Fruit fly (Drosophila melanogaster) whole organism, embryonic: ENCODE data around the gene CNPYb.

ENCODE experiments used
- Ada2b ChIP-seq: fragments of 200-800 bp; sonication (Bioruptor generic); IDR thresholded peaks from 2 replicates; pipeline ENCODE4 v1.3.6; 2022; ENCODE audit warnings: missing biosample characterization, missing genetic modification characterization
- Antp ChIP-seq: fragments of 200-800 bp; sonication (Bioruptor generic); optimal IDR thresholded peaks from 3 replicates; lab custom pipeline; 2016; ENCODE audit warnings: missing biosample characterization, missing genetic modification characterization
- CG1024 ChIP-seq: fragments of 200-800 bp; sonication (Bioruptor generic); IDR thresholded peaks from 2 replicates; pipeline ENCODE4 v1.3.6; 2022; ENCODE audit warnings: missing biosample characterization, missing genetic modification characterization
- CG10267 ChIP-seq: fragments of 200-800 bp; sonication (Bioruptor generic); optimal IDR thresholded peaks from 2 replicates; lab custom pipeline; 2018; ENCODE audit warnings: missing biosample characterization, mild to moderate bottlenecking, missing genetic modification characterization, moderate library complexity
- CG10274 ChIP-seq: fragments of 200-800 bp; sonication (Bioruptor generic); optimal IDR thresholded peaks from 3 replicates; lab custom pipeline; 2017; ENCODE audit warnings: missing biosample characterization, mild to moderate bottlenecking, missing genetic modification characterization
- CG12236 ChIP-seq: fragments of 200-800 bp; sonication (Bioruptor generic); optimal IDR thresholded peaks from 2 replicates; lab custom pipeline; 2016; ENCODE audit warnings: missing biosample characterization, missing genetic modification characterization
- CG12744 ChIP-seq: fragments of 200-800 bp; sonication (Bioruptor generic); optimal IDR thresholded peaks from 2 replicates; lab custom pipeline; 2016; ENCODE audit warnings: missing biosample characterization, missing genetic modification characterization
- CG14014 ChIP-seq: fragments of 200-800 bp; sonication (Bioruptor generic); IDR thresholded peaks from 2 replicates; pipeline ENCODE4 v1.3.6; 2022; ENCODE audit warnings: missing biosample characterization, missing genetic modification characterization
- CG14050 ChIP-seq: fragments of 200-800 bp; sonication (Bioruptor generic); IDR thresholded peaks from 3 replicates; pipeline ENCODE4 v1.3.6; 2022; ENCODE audit warnings: missing biosample characterization, missing genetic modification characterization
- CG15269 ChIP-seq: fragments of 200-800 bp; sonication (Bioruptor generic); optimal IDR thresholded peaks from 2 replicates; lab custom pipeline; 2018; ENCODE audit warnings: missing biosample characterization, mild to moderate bottlenecking, missing genetic modification characterization, moderate library complexity
- CG15696 ChIP-seq: fragments of 200-800 bp; sonication (Bioruptor generic); optimal IDR thresholded peaks from 2 replicates; lab custom pipeline; 2019; ENCODE audit warnings: missing biosample characterization, mild to moderate bottlenecking, missing genetic modification characterization, moderate library complexity
- CG17361 ChIP-seq: fragments of 200-800 bp; sonication (Bioruptor generic); IDR thresholded peaks from 3 replicates; pipeline ENCODE4 v1.3.6; 2022; ENCODE audit warnings: missing biosample characterization, missing genetic modification characterization
- CG1792 ChIP-seq: fragments of 200-800 bp; sonication (Bioruptor generic); optimal IDR thresholded peaks from 2 replicates; lab custom pipeline; 2016; ENCODE audit warnings: missing biosample characterization, missing genetic modification characterization
- CG3281 ChIP-seq: fragments of 200-800 bp; sonication (Bioruptor generic); optimal IDR thresholded peaks from 3 replicates; lab custom pipeline; 2017; ENCODE audit warnings: missing biosample characterization, mild to moderate bottlenecking, missing genetic modification characterization
- CG5953 ChIP-seq: fragments of 200-800 bp; sonication (Bioruptor generic); IDR thresholded peaks from 2 replicates; pipeline ENCODE4 v1.3.6; 2022; ENCODE audit warnings: missing biosample characterization, missing genetic modification characterization
- CG7839 ChIP-seq: fragments of 200-800 bp; sonication (Bioruptor generic); optimal IDR thresholded peaks from 3 replicates; lab custom pipeline; 2018; ENCODE audit warnings: missing biosample characterization, mild to moderate bottlenecking, missing genetic modification characterization, moderate library complexity
- CG8388 ChIP-seq: fragments of 200-800 bp; sonication (Bioruptor generic); optimal IDR thresholded peaks from 2 replicates; lab custom pipeline; 2019; ENCODE audit warnings: missing biosample characterization, mild to moderate bottlenecking, missing genetic modification characterization, moderate library complexity
- Camta ChIP-seq: fragments of 200-800 bp; sonication (Bioruptor generic); optimal IDR thresholded peaks from 2 replicates; lab custom pipeline; 2016; ENCODE audit warnings: missing biosample characterization, missing genetic modification characterization
- CrebB ChIP-seq: fragments of 200-800 bp; sonication (Bioruptor generic); optimal IDR thresholded peaks from 3 replicates; lab custom pipeline; 2018; ENCODE audit warnings: missing biosample characterization, mild to moderate bottlenecking, missing genetic modification characterization
- D19B ChIP-seq: fragments of 200-800 bp; sonication (Bioruptor generic); optimal IDR thresholded peaks from 2 replicates; lab custom pipeline; 2017; ENCODE audit warnings: missing biosample characterization, mild to moderate bottlenecking, missing genetic modification characterization
- Deaf1 ChIP-seq: fragments of 200-800 bp; optimal IDR thresholded peaks from 3 replicates; lab custom pipeline; 2019; ENCODE audit warnings: missing biosample characterization, mild to moderate bottlenecking, missing genetic modification characterization, moderate library complexity
- Fer2 ChIP-seq: fragments of 200-800 bp; sonication (Bioruptor generic); optimal IDR thresholded peaks from 2 replicates; lab custom pipeline; 2018; ENCODE audit warnings: missing biosample characterization, mild to moderate bottlenecking, missing genetic modification characterization, moderate library complexity
- HLH3B ChIP-seq: fragments of 200-800 bp; sonication (Bioruptor generic); IDR thresholded peaks from 2 replicates; pipeline ENCODE4 v1.3.6; 2022; ENCODE audit warnings: missing biosample characterization, missing genetic modification characterization
- Hey ChIP-seq: fragments of 200-800 bp; sonication (Bioruptor generic); optimal IDR thresholded peaks from 3 replicates; lab custom pipeline; 2018; ENCODE audit warnings: missing biosample characterization, mild to moderate bottlenecking, missing genetic modification characterization
- Sox100B ChIP-seq: fragments of 200-800 bp; sonication (Bioruptor generic); optimal IDR thresholded peaks from 3 replicates; lab custom pipeline; 2018; ENCODE audit warnings: missing biosample characterization, mild to moderate bottlenecking, missing genetic modification characterization
- Tbp ChIP-seq: fragments of >200 bp; optimal IDR thresholded peaks from 2 replicates; lab custom pipeline; 2018; ENCODE audit warnings: missing biosample characterization, missing genetic modification characterization
- Vsx1 ChIP-seq: fragments of 200-800 bp; sonication (Bioruptor generic); optimal IDR thresholded peaks from 2 replicates; lab custom pipeline; 2017; ENCODE audit warnings: missing biosample characterization, mild to moderate bottlenecking, missing genetic modification characterization, missing genetic modification reagents
- Xrp1 ChIP-seq: fragments of 200-800 bp; sonication (Bioruptor generic); IDR thresholded peaks from 2 replicates; pipeline ENCODE4 v1.3.6; 2022; ENCODE audit warnings: missing biosample characterization, missing genetic modification characterization
- ab ChIP-seq: fragments of 200-800 bp; sonication (Bioruptor generic); optimal IDR thresholded peaks from 2 replicates; lab custom pipeline; 2016; ENCODE audit warnings: missing biosample characterization, missing genetic modification characterization
- ase ChIP-seq: fragments of 200-800 bp; sonication (Bioruptor generic); IDR thresholded peaks from 3 replicates; pipeline ENCODE4 v1.3.6; 2022; ENCODE audit warnings: missing biosample characterization, missing genetic modification characterization
- ato ChIP-seq: fragments of 200-800 bp; sonication (Bioruptor generic); IDR thresholded peaks from 2 replicates; pipeline ENCODE4 v1.3.6; 2022; ENCODE audit warnings: missing biosample characterization, missing genetic modification characterization; ENCODE audit not compliant: partially characterized antibody
- bsh ChIP-seq, 2 experiments: fragments of 200-800 bp; sonication (Bioruptor generic); optimal IDR thresholded peaks; 2 replicates each; lab custom pipeline; 2017 to 2018; ENCODE audit warnings: mild to moderate bottlenecking in 2 of 2, missing biosample characterization in 2 of 2, missing genetic modification characterization in 2 of 2, moderate library complexity in 1 of 2
- cg ChIP-seq: fragments of 200-800 bp; sonication (Bioruptor generic); optimal IDR thresholded peaks from 3 replicates; lab custom pipeline; 2019; ENCODE audit warnings: missing biosample characterization, mild to moderate bottlenecking, missing genetic modification characterization, moderate library complexity
- dm ChIP-seq: fragments of 200-800 bp; sonication (Bioruptor generic); optimal IDR thresholded peaks from 3 replicates; lab custom pipeline; 2016; ENCODE audit warnings: missing biosample characterization, missing genetic modification characterization
- dysf ChIP-seq: fragments of 200-800 bp; sonication (Bioruptor generic); IDR thresholded peaks from 3 replicates; pipeline ENCODE4 v1.3.6; 2022; ENCODE audit warnings: missing biosample characterization, missing genetic modification characterization
- ems ChIP-seq: fragments of 200-800 bp; sonication (Bioruptor generic); optimal IDR thresholded peaks from 3 replicates; lab custom pipeline; 2016; ENCODE audit warnings: missing biosample characterization, missing genetic modification characterization
- fd3F ChIP-seq: fragments of 200-800 bp; sonication (Bioruptor generic); optimal IDR thresholded peaks from 2 replicates; lab custom pipeline; 2018; ENCODE audit warnings: missing biosample characterization, mild to moderate bottlenecking, missing genetic modification characterization, moderate library complexity
- fru ChIP-seq: fragments of >200 bp; optimal IDR thresholded peaks from 2 replicates; lab custom pipeline; 2017
- gcm2 ChIP-seq: fragments of 200-800 bp; sonication (Bioruptor generic); optimal IDR thresholded peaks from 2 replicates; lab custom pipeline; 2016; ENCODE audit warnings: missing biosample characterization, missing genetic modification characterization
- lab ChIP-seq: fragments of 200-800 bp; sonication (Bioruptor generic); optimal IDR thresholded peaks from 3 replicates; lab custom pipeline; 2017; ENCODE audit warnings: missing biosample characterization, missing genetic modification characterization, mild to moderate bottlenecking, moderate library complexity, missing genetic modification reagents
- lbe ChIP-seq: fragments of 200-800 bp; sonication (Bioruptor generic); optimal IDR thresholded peaks from 2 replicates; lab custom pipeline; 2016; ENCODE audit warnings: missing biosample characterization, mild to moderate bottlenecking, missing genetic modification characterization
- mirr ChIP-seq: fragments of 200-800 bp; sonication (Bioruptor generic); optimal IDR thresholded peaks from 3 replicates; lab custom pipeline; 2018; ENCODE audit warnings: missing biosample characterization, mild to moderate bottlenecking, missing genetic modification characterization
- nau ChIP-seq: fragments of 200-800 bp; sonication (Bioruptor generic); optimal IDR thresholded peaks from 3 replicates; lab custom pipeline; 2017; ENCODE audit warnings: missing biosample characterization, mild to moderate bottlenecking, missing genetic modification characterization, missing genetic modification reagents
- nerfin-1 ChIP-seq: fragments of 200-800 bp; sonication (Bioruptor generic); optimal IDR thresholded peaks from 3 replicates; lab custom pipeline; 2019; ENCODE audit warnings: missing biosample characterization, mild to moderate bottlenecking, missing genetic modification characterization, moderate library complexity
- onecut ChIP-seq: fragments of 200-800 bp; sonication (Bioruptor generic); IDR thresholded peaks from 2 replicates; pipeline ENCODE4 v1.3.6; 2022; ENCODE audit warnings: missing biosample characterization, missing genetic modification characterization
- org-1 ChIP-seq: fragments of 200-800 bp; sonication (Bioruptor generic); optimal IDR thresholded peaks from 2 replicates; lab custom pipeline; 2017; ENCODE audit warnings: missing biosample characterization, missing genetic modification characterization
- pb ChIP-seq: fragments of 200-800 bp; sonication (Bioruptor generic); optimal IDR thresholded peaks from 3 replicates; lab custom pipeline; 2016; ENCODE audit warnings: missing biosample characterization, missing genetic modification characterization
- peb ChIP-seq: fragments of 200-800 bp; sonication (Bioruptor generic); IDR thresholded peaks from 2 replicates; pipeline ENCODE4 v1.3.6; 2022; ENCODE audit warnings: missing biosample characterization, missing genetic modification characterization
- psq ChIP-seq: fragments of 200-800 bp; sonication (Bioruptor generic); optimal IDR thresholded peaks from 2 replicates; lab custom pipeline; 2017; ENCODE audit warnings: missing biosample characterization, missing genetic modification characterization
- pum ChIP-seq: fragments of 200-800 bp; sonication (Bioruptor generic); optimal IDR thresholded peaks from 2 replicates; lab custom pipeline; 2016; ENCODE audit warnings: missing biosample characterization, missing genetic modification characterization
- vfl ChIP-seq: fragments of 200-800 bp; sonication (Bioruptor generic); optimal IDR thresholded peaks from 2 replicates; lab custom pipeline; 2016; ENCODE audit warnings: missing biosample characterization, missing genetic modification characterization
- vnd ChIP-seq: fragments of 200-800 bp; sonication (Bioruptor generic); IDR thresholded peaks from 3 replicates; pipeline ENCODE4 v1.3.6; 2022; ENCODE audit warnings: missing biosample characterization, missing genetic modification characterization; ENCODE audit not compliant: partially characterized antibody
- zfh2 ChIP-seq: fragments of 200-800 bp; sonication (Bioruptor generic); optimal IDR thresholded peaks from 2 replicates; lab custom pipeline; 2016; ENCODE audit warnings: missing biosample characterization, missing genetic modification characterization

Gene CNPYb

DNA sequence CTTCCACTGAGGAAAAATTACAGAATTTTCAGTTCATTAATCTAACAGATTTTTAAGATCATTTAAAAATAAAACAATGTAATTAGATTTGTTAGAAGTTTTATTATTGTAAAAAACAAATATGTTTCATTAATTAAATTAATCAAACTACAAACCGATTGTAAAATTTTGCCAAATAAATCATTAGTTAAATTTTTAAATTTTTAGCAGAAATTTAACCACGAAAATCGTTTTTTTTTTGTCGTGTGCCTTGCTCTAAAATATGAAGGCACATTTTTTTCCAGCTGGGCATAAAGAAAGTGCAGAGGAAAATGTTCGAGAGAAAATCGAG, 22.1 kb downstream of the CNPYb start (continued):
- no peak for TF ChIP-seq Antp (GFP tag; lab: Kevin White, UChicago)
- TF ChIP-seq ase (GFP tag; lab: Robert Waterston, UW): no peak
- no peak for TF ChIP-seq CG3281 (GFP tag; lab: Kevin White, UChicago)
- TF ChIP-seq lab: no peak
- TF ChIP-seq cg (GFP tag; lab: Kevin White, UChicago): no peak
- no peak for TF ChIP-seq D19B (GFP tag; lab: Kevin White, UChicago)
- peak; percentile 63 for TF ChIP-seq CG10267 (tag; lab: Kevin White, UChicago)
- no peak for TF ChIP-seq CG10274 (GFP tag; lab: Kevin White, UChicago)
- no peak for TF ChIP-seq Ada2b
- no peak for TF ChIP-seq ems (GFP tag; lab: Kevin White, UChicago)
- TF ChIP-seq lbe: no peak
- TF ChIP-seq HLH3B (GFP tag; lab: Robert Waterston, UW): 0 out of 2 replicates have a peak, but pooled peaks have one; percentile 30
- no peak for TF ChIP-seq CG12236 (GFP tag; lab: Kevin White, UChicago)
- no peak for TF ChIP-seq psq (GFP tag; lab: Kevin White, UChicago)
- no peak for TF ChIP-seq nau (GFP tag; lab: Kevin White, UChicago)
- TF ChIP-seq CrebB (tag; lab: Kevin White, UChicago): no peak
- TF ChIP-seq vfl: no peak
- TF ChIP-seq Xrp1 (GFP tag; lab: Robert Waterston, UW): peak; percentile 64; the same call in 1 of the 2 replicates
- TF ChIP-seq dysf (GFP tag; lab: Robert Waterston, UW): no peak
- TF ChIP-seq CG5953: no peak
- no peak for TF ChIP-seq onecut (GFP tag; lab: Robert Waterston, UW)
- TF ChIP-seq nerfin-1 (tag; lab: Kevin White, UChicago): peak; percentile 48
- TF ChIP-seq ato (GFP tag; lab: Robert Waterston, UW): no peak
- no peak for TF ChIP-seq org-1 (GFP tag; lab: Kevin White, UChicago)
- no peak for TF ChIP-seq Vsx1 (GFP tag; lab: Kevin White, UChicago)
- no peak for TF ChIP-seq CG12744 (GFP tag; lab: Kevin White, UChicago)
- TF ChIP-seq CG15696 (tag; lab: Kevin White, UChicago): no peak
- TF ChIP-seq fru (lab: Kevin White, UChicago): no peak
- TF ChIP-seq Tbp (GFP tag; lab: Kevin White, UChicago): no peak
- TF ChIP-seq Deaf1: no peak
- no peak for TF ChIP-seq dm (GFP tag; lab: Kevin White, UChicago)
- TF ChIP-seq vnd (GFP tag; lab: Robert Waterston, UW): no peak
- TF ChIP-seq gcm2 (GFP tag; lab: Kevin White, UChicago): no peak
- no peak for TF ChIP-seq CG1024 (GFP tag; lab: Robert Waterston, UW)
- TF ChIP-seq ab (GFP tag; lab: Kevin White, UChicago): no peak
- no peak for TF ChIP-seq CG14014 (GFP tag; lab: Robert Waterston, UW)
- peak; percentile 75 for TF ChIP-seq Sox100B (GFP tag; lab: Kevin White, UChicago)
- peak; percentile 41 for TF ChIP-seq CG15269 (tag; lab: Kevin White, UChicago)
- TF ChIP-seq CG1792: no peak
- TF ChIP-seq CG8388 (GFP tag; lab: Kevin White, UChicago): peak; percentile 74
- no peak for TF ChIP-seq zfh2
- TF ChIP-seq fd3F (GFP tag; lab: Kevin White, UChicago): no peak
- TF ChIP-seq mirr: no peak
- no peak for TF ChIP-seq peb
- peak; percentile 83; the same call in 2 of the 3 replicates for TF ChIP-seq CG17361 (GFP tag; lab: Robert Waterston, UW)
- TF ChIP-seq pum (GFP tag; lab: Kevin White, UChicago): no peak
- TF ChIP-seq bsh (GFP tag; optimal IDR thresholded peaks at IDR 0.05; lab: Kevin White, UChicago): peak in 1 of 2 experiments; percentile 79
- no peak for TF ChIP-seq Hey (tag; lab: Kevin White, UChicago)
- TF ChIP-seq Camta (GFP tag; lab: Kevin White, UChicago): no peak
- TF ChIP-seq CG7839 (tag; lab: Kevin White, UChicago): peak; percentile 69
- TF ChIP-seq pb (GFP tag; lab: Kevin White, UChicago): no peak
- no peak for TF ChIP-seq Fer2 (tag; lab: Kevin White, UChicago)
- no peak for TF ChIP-seq CG14050 (GFP tag; lab: Robert Waterston, UW)
